Fruit fly (Drosophila melanogaster): Measurements from ENCODE around the gene prage.

prage gene

dm6 chrX:1773532-1774346 lies at the start of gene prage, which contains the start of gene Adar (continued):
- TF ChIP-seq Ets97D (GFP tag; optimal IDR thresholded peaks at IDR 0.05): no peak
- no peak for TF ChIP-seq CG1647 (GFP tag; optimal IDR thresholded peaks at IDR 0.05)
- no peak for TF ChIP-seq insv (GFP tag; optimal IDR thresholded peaks at IDR 0.05)
- no peak for TF ChIP-seq twi (tag; optimal IDR thresholded peaks at IDR 0.05)
- TF ChIP-seq CG15601 (tag; optimal IDR thresholded peaks at IDR 0.05): no peak
- no peak for TF ChIP-seq gcm2 (GFP tag; optimal IDR thresholded peaks at IDR 0.05)
- no peak for TF ChIP-seq nau (GFP tag; optimal IDR thresholded peaks at IDR 0.05)
- TF ChIP-seq chif (GFP tag; optimal IDR thresholded peaks at IDR 0.05): no peak
- TF ChIP-seq Oaz (GFP tag; IDR thresholded peaks at IDR 0.05): no peak
- no peak for TF ChIP-seq sug (tag; optimal IDR thresholded peaks at IDR 0.05)
- no peak for TF ChIP-seq ken (GFP tag; IDR thresholded peaks at IDR 0.05)
- no peak for TF ChIP-seq CG10979 (tag; optimal IDR thresholded peaks at IDR 0.05)
- no peak for TF ChIP-seq CG14050 (GFP tag; IDR thresholded peaks at IDR 0.05)
- no peak for TF ChIP-seq klu (GFP tag; IDR thresholded peaks at IDR 0.05)
- no peak for TF ChIP-seq CG10959 (GFP tag; IDR thresholded peaks at IDR 0.05)
- no peak for TF ChIP-seq Antp (GFP tag; optimal IDR thresholded peaks at IDR 0.05)
- TF ChIP-seq Mes4 (GFP tag; optimal IDR thresholded peaks at IDR 0.05): no peak
- TF ChIP-seq PHDP (tag; optimal IDR thresholded peaks at IDR 0.05): no peak
- no peak for TF ChIP-seq CG18262 (tag; optimal IDR thresholded peaks at IDR 0.05)
- no peak for TF ChIP-seq Lhr (GFP tag; optimal IDR thresholded peaks at IDR 0.05)
- no peak for TF ChIP-seq exex (tag; optimal IDR thresholded peaks at IDR 0.05)
- no peak for TF ChIP-seq sr (GFP tag; IDR thresholded peaks at IDR 0.05)
- TF ChIP-seq CG31224 (GFP tag; IDR thresholded peaks at IDR 0.05): no peak
- TF ChIP-seq scrt (GFP tag; optimal IDR thresholded peaks at IDR 0.05): no peak
- TF ChIP-seq Jarid2 (GFP tag; optimal IDR thresholded peaks at IDR 0.05): no peak
- no peak for TF ChIP-seq CG17361 (GFP tag; IDR thresholded peaks at IDR 0.05)
- TF ChIP-seq luna (GFP tag; optimal IDR thresholded peaks at IDR 0.05): no peak
- TF ChIP-seq BEAF-32 (GFP tag; optimal IDR thresholded peaks at IDR 0.05): peak; percentile 77
- no peak for TF ChIP-seq CG3065 (GFP tag; optimal IDR thresholded peaks at IDR 0.05)
- TF ChIP-seq Camta (GFP tag; optimal IDR thresholded peaks at IDR 0.05): peak; percentile 21
- TF ChIP-seq CG11085 (GFP tag; IDR thresholded peaks at IDR 0.05): no peak
- no peak for TF ChIP-seq H15 (GFP tag; IDR thresholded peaks at IDR 0.05)
- TF ChIP-seq Usf (GFP tag; optimal IDR thresholded peaks at IDR 0.05): no peak
- no peak for TF ChIP-seq CG10267 (tag; optimal IDR thresholded peaks at IDR 0.05)
- no peak for TF ChIP-seq lbe (GFP tag; optimal IDR thresholded peaks at IDR 0.05)
- TF ChIP-seq CG14441 (GFP tag; IDR thresholded peaks at IDR 0.05): 0 out of 2 replicates have a peak, but pooled peaks have one; percentile 9
- peak; percentile 30 for TF ChIP-seq trem (tag; optimal IDR thresholded peaks at IDR 0.05)
- no peak for TF ChIP-seq CG15479 (GFP tag; optimal IDR thresholded peaks at IDR 0.05)
- no peak for TF ChIP-seq cas (GFP tag; IDR thresholded peaks at IDR 0.05)
- TF ChIP-seq CG6175 (GFP tag; IDR thresholded peaks at IDR 0.05): no peak
- no peak for TF ChIP-seq CG10565 (GFP tag; optimal IDR thresholded peaks at IDR 0.05)
- no peak for TF ChIP-seq Hr3 (GFP tag; optimal IDR thresholded peaks at IDR 0.05)
- TF ChIP-seq croc (GFP tag; conservative IDR thresholded peaks at IDR 0.05): no peak
- TF ChIP-seq corto (GFP tag; optimal IDR thresholded peaks at IDR 0.05): no peak
- TF ChIP-seq Meics (GFP tag; optimal IDR thresholded peaks at IDR 0.05): no peak
- TF ChIP-seq psq (GFP tag; optimal IDR thresholded peaks at IDR 0.05): no peak
- no peak for TF ChIP-seq CG15696 (tag; optimal IDR thresholded peaks at IDR 0.05)
- no peak for TF ChIP-seq CG11247 (GFP tag; IDR thresholded peaks at IDR 0.05)
- TF ChIP-seq jumu (GFP tag; optimal IDR thresholded peaks at IDR 0.05): no peak
- TF ChIP-seq z (GFP tag; IDR thresholded peaks at IDR 0.05): no peak
- no peak for TF ChIP-seq CkIIα-i1 (GFP tag; IDR thresholded peaks at IDR 0.05)

All from whole organism, embryonic.